Fruit fly (Drosophila melanogaster) whole organism, embryonic: ENCODE data around the gene CG32462.

Experiments
- CG10321 ChIP-seq: fragments of 200-800 bp; sonication (Bioruptor generic); IDR thresholded peaks from 2 replicates; pipeline ENCODE4 v1.3.6; 2022; ENCODE audit warnings: missing biosample characterization, missing genetic modification characterization
- CG16863 ChIP-seq: fragments of 200-800 bp; sonication (Bioruptor generic); optimal IDR thresholded peaks from 3 replicates; lab custom pipeline; 2016; ENCODE audit warnings: missing biosample characterization, missing genetic modification characterization
- CG31388 ChIP-seq: fragments of 200-800 bp; sonication (Bioruptor generic); optimal IDR thresholded peaks from 2 replicates; lab custom pipeline; 2016; ENCODE audit warnings: missing biosample characterization, missing genetic modification characterization
- CG4282 ChIP-seq: fragments of 200-800 bp; sonication (Bioruptor generic); optimal IDR thresholded peaks from 2 replicates; lab custom pipeline; 2016; ENCODE audit warnings: missing biosample characterization, missing genetic modification characterization
- CG8290 ChIP-seq, 3 experiments: fragments of 200-800 bp; sonication (Bioruptor generic); optimal IDR thresholded peaks; 2 replicates each; lab custom pipeline; 2016 to 2019; ENCODE audit warnings: missing biosample characterization in 3 of 3, missing genetic modification characterization in 3 of 3, mild to moderate bottlenecking in 2 of 3, moderate library complexity in 1 of 3
- CTCF ChIP-seq: fragments of 200-800 bp; sonication (Bioruptor generic); optimal IDR thresholded peaks from 2 replicates; lab custom pipeline; 2017; ENCODE audit warnings: missing biosample characterization, mild to moderate bottlenecking, missing genetic modification characterization, moderate library complexity
- HmgZ ChIP-seq: fragments of 200-800 bp; sonication (Bioruptor generic); optimal IDR thresholded peaks from 2 replicates; lab custom pipeline; 2018; ENCODE audit warnings: missing biosample characterization, mild to moderate bottlenecking, missing genetic modification characterization
- Opbp ChIP-seq: fragments of 200-800 bp; sonication (Bioruptor generic); IDR thresholded peaks from 3 replicates; pipeline ENCODE4 v1.3.6; 2022; ENCODE audit warnings: missing biosample characterization, missing genetic modification characterization; ENCODE audit not compliant: partially characterized antibody
- YL-1 ChIP-seq: fragments of 200-800 bp; sonication (Bioruptor generic); optimal IDR thresholded peaks from 3 replicates; lab custom pipeline; 2017; ENCODE audit warnings: missing biosample characterization, mild to moderate bottlenecking, missing genetic modification characterization
- h ChIP-seq: fragments of >200 bp; optimal IDR thresholded peaks from 2 replicates; lab custom pipeline; 2017
- psq ChIP-seq: fragments of 200-800 bp; sonication (Bioruptor generic); optimal IDR thresholded peaks from 2 replicates; lab custom pipeline; 2017; ENCODE audit warnings: missing biosample characterization, missing genetic modification characterization
- sens-2 ChIP-seq: fragments of 200-800 bp; sonication (Bioruptor generic); IDR thresholded peaks from 2 replicates; pipeline ENCODE4 v1.3.6; 2022; ENCODE audit warnings: missing biosample characterization, missing genetic modification characterization

DNA sequence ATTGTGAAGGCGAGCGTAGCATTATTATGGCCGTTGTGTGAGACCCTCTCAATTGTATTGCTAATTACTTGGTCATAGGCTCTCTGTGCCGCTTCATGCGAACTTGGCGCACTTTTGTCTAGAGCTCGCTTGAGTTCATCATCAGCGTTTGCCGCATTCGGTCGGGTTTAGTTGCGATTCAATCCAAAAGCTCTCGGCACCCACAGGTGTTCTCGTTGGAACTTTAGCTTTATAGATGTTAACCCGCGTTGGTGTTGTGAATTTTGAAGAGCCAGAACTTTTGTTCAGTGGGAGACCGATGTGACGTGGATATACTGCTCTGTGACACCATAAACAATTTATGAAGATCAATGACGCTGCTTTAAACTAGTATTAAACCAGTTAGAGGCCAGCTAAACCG, 27.6 kb upstream of the CG32462 start, which contains the start of gene slif:
- TF ChIP-seq CTCF (GFP tag; lab: Kevin White, UChicago), result no peak
- no peak for TF ChIP-seq CG8290 (GFP tag; optimal IDR thresholded peaks at IDR 0.05; lab: Kevin White, UChicago)
- no peak for TF ChIP-seq CG8290 (tag; optimal IDR thresholded peaks at IDR 0.05; lab: Kevin White, UChicago)
- no peak for TF ChIP-seq sens-2 (GFP tag; lab: Robert Waterston, UW)
- no peak for TF ChIP-seq CG4282 (GFP tag; lab: Kevin White, UChicago)
- TF ChIP-seq CG16863 (GFP tag; lab: Kevin White, UChicago), result no peak
- no peak for TF ChIP-seq Opbp
- no peak for TF ChIP-seq YL-1 (GFP tag; lab: Kevin White, UChicago)
- no peak for TF ChIP-seq CG31388 (GFP tag; lab: Kevin White, UChicago)
- TF ChIP-seq HmgZ, result no peak
- no peak for TF ChIP-seq psq (GFP tag; lab: Kevin White, UChicago)
- no peak for TF ChIP-seq h (lab: Kevin White, UChicago)
- TF ChIP-seq CG10321 (GFP tag; lab: Robert Waterston, UW), result no peak
